Worm (Caenorhabditis elegans): ENCODE measurements around the gene ceh-43.

ce11 chrIII:4461337-4461736 is 11.6 kb upstream of the ceh-43 start:
- TF ChIP-seq F13H6.1 (tag; optimal IDR thresholded peaks at IDR 0.05) = no peak
- TF ChIP-seq nhr-6 (tag; optimal IDR thresholded peaks at IDR 0.05) = no peak
- no peak for TF ChIP-seq crh-2 (tag; optimal IDR thresholded peaks at IDR 0.05)

Measured in whole organism, L2 larva.